Worm (Caenorhabditis elegans): ENCODE results near the gene T05B11.4.

The T05B11.4 gene

ce11 chrV:7717629-7718028 is 36.8 kb downstream of the T05B11.4 start, which contains the start of gene ZK105.5:
ZK105.5 (minus strand) TSS chrV:7717729.
- TF ChIP-seq C17E4.6 (GFP tag; IDR thresholded peaks at IDR 0.05): no peak
- TF ChIP-seq attf-3 (GFP tag; conservative IDR thresholded peaks at IDR 0.05): no peak
- TF ChIP-seq nhr-90 (tag; optimal IDR thresholded peaks at IDR 0.05): no peak
- no peak for TF ChIP-seq rcor-1 (GFP tag; IDR thresholded peaks at IDR 0.05)
- no peak for TF ChIP-seq hlh-12 (tag; optimal IDR thresholded peaks at IDR 0.05)
- no peak for TF ChIP-seq ceh-91 (GFP tag; IDR thresholded peaks at IDR 0.05)
- no peak for TF ChIP-seq ZK185.1 (tag; optimal IDR thresholded peaks at IDR 0.05; ENCODE audit: poor library complexity, severe bottlenecking)
- no peak for TF ChIP-seq nhr-179 (tag; optimal IDR thresholded peaks at IDR 0.05)
- no peak for TF ChIP-seq B0336.3 (GFP tag; IDR thresholded peaks at IDR 0.05)
- TF ChIP-seq hrde-1 (tag; optimal IDR thresholded peaks at IDR 0.05; ENCODE audit: borderline replicate concordance): no peak
- TF ChIP-seq ccch-3 (GFP tag; optimal IDR thresholded peaks at IDR 0.05): no peak
- no peak for TF ChIP-seq K12H6.12 (tag; optimal IDR thresholded peaks at IDR 0.05)
- TF ChIP-seq K11D2.4 (GFP tag; IDR thresholded peaks at IDR 0.05): no peak
- no peak for TF ChIP-seq ztf-6 (GFP tag; IDR thresholded peaks at IDR 0.05)
- TF ChIP-seq cebp-2 (GFP tag; IDR thresholded peaks at IDR 0.05): no peak
- TF ChIP-seq hsf-1 (GFP tag; IDR thresholded peaks at IDR 0.05): no peak

- no peak for TF ChIP-seq repo-1 (tag; optimal IDR thresholded peaks at IDR 0.05)
- TF ChIP-seq nhr-90 (tag; optimal IDR thresholded peaks at IDR 0.05): no peak
- TF ChIP-seq F23B12.7 (tag; optimal IDR thresholded peaks at IDR 0.05; ENCODE audit: insufficient read depth): no peak
- TF ChIP-seq nfyb-1 (GFP tag; IDR thresholded peaks at IDR 0.05): no peak
- TF ChIP-seq B0019.2 (GFP tag; conservative IDR thresholded peaks at IDR 0.05): no peak
- TF ChIP-seq lin-54 (GFP tag; optimal IDR thresholded peaks at IDR 0.05): no peak
- TF ChIP-seq T07F8.4 (tag; optimal IDR thresholded peaks at IDR 0.05): no peak
- no peak for TF ChIP-seq akir-1 (GFP tag; optimal IDR thresholded peaks at IDR 0.05)
- TF ChIP-seq dpl-1 (GFP tag; optimal IDR thresholded peaks at IDR 0.05): no peak
- TF ChIP-seq F57C9.4 (tag; optimal IDR thresholded peaks at IDR 0.05): no peak
- TF ChIP-seq attf-3 (GFP tag; conservative IDR thresholded peaks at IDR 0.05): no peak
Measured at ce11 chrV:7716034-7716433, 38.4 kb downstream of the T05B11.4 start, which contains the start of gene ZK105.12. ZK105.12 (minus strand) TSS chrV:7716134.

- TF ChIP-seq madf-10 (tag; optimal IDR thresholded peaks at IDR 0.05) (no peak), dpl-1 (GFP tag; optimal IDR thresholded peaks at IDR 0.05) (no peak), ceh-58 (GFP tag; IDR thresholded peaks at IDR 0.05) (no peak), rec-8 (tag; optimal IDR thresholded peaks at IDR 0.05) (no peak), madf-6 (GFP tag; IDR thresholded peaks at IDR 0.05) (no peak), F57A8.1 (GFP tag; optimal IDR thresholded peaks at IDR 0.05) (no peak), T26A5.8 (tag; optimal IDR thresholded peaks at IDR 0.05) (no peak), ceh-100 (GFP tag; IDR thresholded peaks at IDR 0.05) (no peak)
Measured at ce11 chrV:7713691-7714090, 40.8 kb downstream of the T05B11.4 start, which contains the start of gene ZK105.1. ZK105.1 (plus strand) TSS chrV:7713991.

ce11 chrV:7713072-7713471 is 41.4 kb downstream of the T05B11.4 start, which contains the start of gene ZK105.13:
ZK105.13 (minus strand) TSS chrV:7713172.
- TF ChIP-seq zfh-2 (GFP tag; conservative IDR thresholded peaks at IDR 0.05): no peak
- no peak for TF ChIP-seq hlh-26 (GFP tag; conservative IDR thresholded peaks at IDR 0.05)
- TF ChIP-seq fkh-3 (tag; optimal IDR thresholded peaks at IDR 0.05): no peak

Measured in whole organism, young adult.